Worm (Caenorhabditis elegans) whole organism, early embryonic: ENCODE data around the gene C30G7.2.

ENCODE experiments used
- B0310.2 ChIP-seq: sonication (generic microtip); optimal IDR thresholded peaks from 2 replicates; lab custom pipeline; 2016; ENCODE audit warnings: mild to moderate bottlenecking, missing genetic modification characterization, missing compliant biosample characterization
- F13C5.2 ChIP-seq: sonication (generic microtip); optimal IDR thresholded peaks from 2 replicates; lab custom pipeline; 2017; ENCODE audit warnings: mild to moderate bottlenecking, missing genetic modification characterization, inconsistent platforms, missing compliant biosample characterization
- aly-1 ChIP-seq: sonication (generic microtip); optimal IDR thresholded peaks from 2 replicates; lab custom pipeline; 2016; ENCODE audit warnings: missing genetic modification characterization, missing compliant biosample characterization
- ama-1 ChIP-seq: fragments of 150-350 bp; optimal IDR thresholded peaks from 2 replicates; lab custom pipeline; 2014
- ceh-13 ChIP-seq: fragments of 200-800 bp; sonication (Bioruptor generic); optimal IDR thresholded peaks from 2 replicates; lab custom pipeline; 2018; ENCODE audit warnings: mild to moderate bottlenecking, missing genetic modification characterization, missing compliant biosample characterization
- ceh-36 ChIP-seq: sonication (generic microtip); optimal IDR thresholded peaks from 2 replicates; lab custom pipeline; 2016; ENCODE audit warnings: missing genetic modification characterization, inconsistent platforms, missing compliant biosample characterization
- ets-7 ChIP-seq: sonication (generic microtip); optimal IDR thresholded peaks from 2 replicates; lab custom pipeline; 2016; ENCODE audit warnings: missing genotype, missing genetic modification characterization, missing compliant biosample characterization
- flt-1 ChIP-seq: fragments of 200-800 bp; sonication (Bioruptor generic); IDR thresholded peaks from 2 replicates; pipeline ENCODE4 v1.3.6; 2022; ENCODE audit warnings: missing genetic modification characterization, missing compliant biosample characterization
- hmbx-1 ChIP-seq: sonication (generic microtip); optimal IDR thresholded peaks from 2 replicates; lab custom pipeline; 2016; ENCODE audit warnings: mild to moderate bottlenecking, missing genetic modification characterization, missing compliant biosample characterization
- hmg-4 ChIP-seq: fragments of 200-800 bp; sonication (Bioruptor generic); optimal IDR thresholded peaks from 2 replicates; lab custom pipeline; 2018; ENCODE audit warnings: mild to moderate bottlenecking, missing genetic modification characterization, missing compliant biosample characterization
- hnd-1 ChIP-seq: sonication (generic microtip); optimal IDR thresholded peaks from 2 replicates; lab custom pipeline; 2016; ENCODE audit warnings: missing genetic modification characterization, missing compliant biosample characterization
- pes-1 ChIP-seq: fragments of 200-800 bp; sonication (Bioruptor generic); IDR thresholded peaks from 2 replicates; pipeline ENCODE4 v1.3.6; 2022; ENCODE audit warnings: missing genetic modification reagents, missing genetic modification characterization, missing compliant biosample characterization
- scrt-1 ChIP-seq: fragments of 200-800 bp; sonication (Bioruptor generic); IDR thresholded peaks from 2 replicates; pipeline ENCODE4 v1.3.6; 2022; ENCODE audit warnings: missing genetic modification characterization, missing compliant biosample characterization
- sea-1 ChIP-seq: fragments of 200-800 bp; sonication (Bioruptor generic); conservative IDR thresholded peaks from 2 replicates; pipeline ENCODE4 v1.3.6; 2022; ENCODE audit warnings: missing genetic modification characterization, missing compliant biosample characterization
- tbx-11 ChIP-seq: fragments of 200-800 bp; sonication (Bioruptor generic); IDR thresholded peaks from 2 replicates; pipeline ENCODE4 v1.3.6; 2022; ENCODE audit warnings: missing genetic modification characterization, missing compliant biosample characterization
- tbx-37 ChIP-seq: fragments of 200-800 bp; sonication (Bioruptor generic); conservative IDR thresholded peaks from 2 replicates; pipeline ENCODE4 v1.3.6; 2022; ENCODE audit warnings: missing genetic modification reagents, missing genetic modification characterization, missing compliant biosample characterization
- tra-4 ChIP-seq: sonication (generic microtip); optimal IDR thresholded peaks from 2 replicates; lab custom pipeline; 2017; ENCODE audit warnings: missing genetic modification characterization, missing compliant biosample characterization

Gene C30G7.2

ce11 chrV:14948566-14948965 lies 11.9 kb downstream of the C30G7.2 start:
- TF ChIP-seq F13C5.2 (tag; lab: Kevin White, UChicago) (no peak), tbx-37 (GFP tag; lab: Robert Waterston, UW) (no peak), tbx-11 (no peak), sea-1 (GFP tag; lab: Robert Waterston, UW) (no peak), B0310.2 (no peak), hmg-4 (no peak), ets-7 (tag; lab: Kevin White, UChicago) (no peak), ama-1 (lab: Kevin White, UChicago) (no peak), pes-1 (GFP tag; lab: Robert Waterston, UW) (no peak), hnd-1 (tag; lab: Kevin White, UChicago) (no peak), scrt-1 (GFP tag; lab: Robert Waterston, UW) (no peak), ceh-13 (no peak), aly-1 (tag; lab: Kevin White, UChicago) (no peak), flt-1 (GFP tag; lab: Robert Waterston, UW) (no peak), tra-4 (tag; lab: Kevin White, UChicago) (no peak), hmbx-1 (tag; lab: Kevin White, UChicago) (no peak)

ce11 chrV:14949477-14949876 lies 12.8 kb downstream of the C30G7.2 start, which contains the start of gene hil-1:
Gene hil-1, plus strand, starts transcription at chrV:14949777.
- TF ChIP-seq aly-1 (tag; lab: Kevin White, UChicago) (no peak), ama-1 (lab: Kevin White, UChicago) (no peak), scrt-1 (GFP tag; lab: Robert Waterston, UW) (no peak), tbx-11 (no peak), F13C5.2 (tag; lab: Kevin White, UChicago) (no peak)

- TF ChIP-seq flt-1 (GFP tag; lab: Robert Waterston, UW) = no peak
- no peak for TF ChIP-seq scrt-1 (GFP tag; lab: Robert Waterston, UW)
- TF ChIP-seq tra-4 (tag; lab: Kevin White, UChicago) = no peak
- no peak for TF ChIP-seq tbx-11
- TF ChIP-seq tbx-37 (GFP tag; lab: Robert Waterston, UW) = no peak
- TF ChIP-seq ceh-36 = no peak
- no peak for TF ChIP-seq ceh-13
- TF ChIP-seq B0310.2 = no peak
- no peak for TF ChIP-seq ets-7 (tag; lab: Kevin White, UChicago)
- TF ChIP-seq hmg-4 = no peak
- no peak for TF ChIP-seq ama-1 (lab: Kevin White, UChicago)
- no peak for TF ChIP-seq pes-1 (GFP tag; lab: Robert Waterston, UW)
- no peak for TF ChIP-seq F13C5.2 (tag; lab: Kevin White, UChicago)
- TF ChIP-seq sea-1 (GFP tag; lab: Robert Waterston, UW) = no peak
- TF ChIP-seq hnd-1 (tag; lab: Kevin White, UChicago) = no peak
- no peak for TF ChIP-seq aly-1 (tag; lab: Kevin White, UChicago)
- no peak for TF ChIP-seq hmbx-1 (tag; lab: Kevin White, UChicago)
These were observed 17.9 kb downstream of the C30G7.2 start, which contains the start of gene C30G7.5 for ce11 chrV:14954633-14955032. Gene C30G7.5, minus strand, starts transcription at chrV:14954733.

- TF ChIP-seq ama-1 (lab: Kevin White, UChicago) (no peak), ets-7 (tag; lab: Kevin White, UChicago) (no peak), tra-4 (tag; lab: Kevin White, UChicago) (no peak), tbx-37 (GFP tag; lab: Robert Waterston, UW) (no peak), ceh-13 (no peak), hmbx-1 (tag; lab: Kevin White, UChicago) (no peak), flt-1 (GFP tag; lab: Robert Waterston, UW) (no peak), tbx-11 (no peak), B0310.2 (no peak), pes-1 (GFP tag; lab: Robert Waterston, UW) (no peak)
These were observed 19.0 kb downstream of the C30G7.2 start, which contains the start of gene F02D8.9 for ce11 chrV:14955676-14956075. Gene F02D8.9, minus strand, starts transcription at chrV:14955776.

- TF ChIP-seq ceh-13 (no peak), pes-1 (GFP tag; lab: Robert Waterston, UW) (no peak), F13C5.2 (tag; lab: Kevin White, UChicago) (no peak)
These were observed 34.4 kb downstream of the C30G7.2 start, which contains the start of gene nlp-59 for ce11 chrV:14971136-14971535. Gene nlp-59, plus strand, starts transcription at chrV:14971436.

- TF ChIP-seq F13C5.2 (tag; lab: Kevin White, UChicago) (no peak), B0310.2 (no peak)
These were observed 41.6 kb downstream of the C30G7.2 start, which contains the start of the genes grd-12 and F02D8.1 for ce11 chrV:14978205-14978751. Gene grd-12, plus strand, starts transcription at chrV:14978505. Gene F02D8.1, minus strand, starts transcription at chrV:14978701.

- TF ChIP-seq hmg-4 (no peak), hnd-1 (tag; lab: Kevin White, UChicago) (no peak), tbx-37 (GFP tag; lab: Robert Waterston, UW) (no peak), ets-7 (tag; lab: Kevin White, UChicago) (no peak), tbx-11 (no peak), hmbx-1 (tag; lab: Kevin White, UChicago) (no peak), ama-1 (lab: Kevin White, UChicago) (no peak), scrt-1 (GFP tag; lab: Robert Waterston, UW) (no peak), pes-1 (GFP tag; lab: Robert Waterston, UW) (no peak), aly-1 (tag; lab: Kevin White, UChicago) (no peak), B0310.2 (no peak), F13C5.2 (tag; lab: Kevin White, UChicago) (no peak), tra-4 (tag; lab: Kevin White, UChicago) (no peak)
These were observed 43.2 kb downstream of the C30G7.2 start, which contains the start of gene xbx-1 for ce11 chrV:14979937-14980336. Gene xbx-1, plus strand, starts transcription at chrV:14980237.

- no peak for TF ChIP-seq F13C5.2 (tag; lab: Kevin White, UChicago)
- no peak for TF ChIP-seq flt-1 (GFP tag; lab: Robert Waterston, UW)
- no peak for TF ChIP-seq scrt-1 (GFP tag; lab: Robert Waterston, UW)
- no peak for TF ChIP-seq hmg-4
- no peak for TF ChIP-seq aly-1 (tag; lab: Kevin White, UChicago)
- no peak for TF ChIP-seq pes-1 (GFP tag; lab: Robert Waterston, UW)
- no peak for TF ChIP-seq ceh-36
- TF ChIP-seq tbx-11 = no peak
- no peak for TF ChIP-seq sea-1 (GFP tag; lab: Robert Waterston, UW)
- TF ChIP-seq B0310.2 = no peak
- TF ChIP-seq ama-1 (lab: Kevin White, UChicago) = no peak
- no peak for TF ChIP-seq tra-4 (tag; lab: Kevin White, UChicago)
- TF ChIP-seq ets-7 (tag; lab: Kevin White, UChicago) = no peak
- no peak for TF ChIP-seq hmbx-1 (tag; lab: Kevin White, UChicago)
- TF ChIP-seq hnd-1 (tag; lab: Kevin White, UChicago) = no peak
- TF ChIP-seq tbx-37 (GFP tag; lab: Robert Waterston, UW) = no peak
These were observed 47.9 kb downstream of the C30G7.2 start, which contains the start of gene F02D8.4 for ce11 chrV:14984593-14984992. Gene F02D8.4, plus strand, starts transcription at chrV:14984893.
